Worm (Caenorhabditis elegans): ENCODE data around the gene sdha-1.

The sdha-1 gene

ce11 chrX:8527950-8528349, 17.9 kb downstream of the sdha-1 start, which contains the start of gene flp-5:
flp-5 (plus strand) TSS chrX:8528250.
- TF ChIP-seq elt-3 (tag; optimal IDR thresholded peaks at IDR 0.05) (no peak), lsy-2 (tag; optimal IDR thresholded peaks at IDR 0.05) (no peak), gmeb-1 (tag; optimal IDR thresholded peaks at IDR 0.05) (no peak)

ce11 chrX:8523000-8523399, 22.8 kb downstream of the sdha-1 start:
- TF ChIP-seq peb-1 (tag; optimal IDR thresholded peaks at IDR 0.05) (no peak), ceh-16 (tag; optimal IDR thresholded peaks at IDR 0.05) (no peak), ztf-11 (tag; optimal IDR thresholded peaks at IDR 0.05) (no peak), lin-39 (tag; optimal IDR thresholded peaks at IDR 0.05) (no peak), mbf-1 (tag; optimal IDR thresholded peaks at IDR 0.05) (no peak)

ce11 chrX:8521614-8522013, 24.2 kb downstream of the sdha-1 start, which contains the start of gene C03G5.14:
C03G5.14 (plus strand) TSS chrX:8521914.
- TF ChIP-seq unc-39 (tag; optimal IDR thresholded peaks at IDR 0.05), result no peak
- TF ChIP-seq lin-13 (GFP tag; optimal IDR thresholded peaks at IDR 0.05), result no peak
- no peak for TF ChIP-seq fos-1 (tag; optimal IDR thresholded peaks at IDR 0.05)
- TF ChIP-seq ceh-82 (tag; optimal IDR thresholded peaks at IDR 0.05), result no peak
- no peak for TF ChIP-seq skn-1 (tag; optimal IDR thresholded peaks at IDR 0.05)
- no peak for TF ChIP-seq nhr-21 (tag; optimal IDR thresholded peaks at IDR 0.05)

ce11 chrX:8520402-8520801, 25.4 kb downstream of the sdha-1 start, which contains the start of gene H03E18.2:
H03E18.2 (minus strand) TSS chrX:8520502.
- TF ChIP-seq nhr-11 (tag; optimal IDR thresholded peaks at IDR 0.05) (no peak), ceh-82 (tag; optimal IDR thresholded peaks at IDR 0.05) (no peak), mdl-1 (tag; optimal IDR thresholded peaks at IDR 0.05) (no peak), unc-39 (tag; optimal IDR thresholded peaks at IDR 0.05) (no peak), nhr-10 (tag; optimal IDR thresholded peaks at IDR 0.05) (no peak), fos-1 (tag; optimal IDR thresholded peaks at IDR 0.05) (no peak), ZK546.5 (tag; optimal IDR thresholded peaks at IDR 0.05) (no peak), ztf-4 (tag; optimal IDR thresholded peaks at IDR 0.05) (no peak)

- TF ChIP-seq nhr-21 (tag; optimal IDR thresholded peaks at IDR 0.05) (peak; percentile 9), ztf-4 (tag; optimal IDR thresholded peaks at IDR 0.05) (no peak)
These were observed 36.7 kb downstream of the sdha-1 start for ce11 chrX:8509088-8509487.

- TF ChIP-seq unc-55 (GFP tag; optimal IDR thresholded peaks at IDR 0.05), result no peak
- TF ChIP-seq ztf-11 (tag; optimal IDR thresholded peaks at IDR 0.05), result no peak
- TF ChIP-seq dmd-4 (tag; optimal IDR thresholded peaks at IDR 0.05), result no peak
- TF ChIP-seq peb-1 (tag; optimal IDR thresholded peaks at IDR 0.05), result no peak
- no peak for TF ChIP-seq nhr-21 (tag; optimal IDR thresholded peaks at IDR 0.05)
- TF ChIP-seq elt-1 (tag; optimal IDR thresholded peaks at IDR 0.05), result no peak
- TF ChIP-seq sma-3 (GFP tag; optimal IDR thresholded peaks at IDR 0.05), result no peak
- TF ChIP-seq egl-27 (tag; optimal IDR thresholded peaks at IDR 0.05), result no peak
- no peak for TF ChIP-seq blmp-1 (tag; optimal IDR thresholded peaks at IDR 0.05; ENCODE audit: insufficient read depth)
- TF ChIP-seq lin-39 (tag; optimal IDR thresholded peaks at IDR 0.05), result no peak
- no peak for TF ChIP-seq alr-1 (tag; optimal IDR thresholded peaks at IDR 0.05)
- TF ChIP-seq lin-13 (GFP tag; optimal IDR thresholded peaks at IDR 0.05), result no peak
- no peak for TF ChIP-seq unc-39 (tag; optimal IDR thresholded peaks at IDR 0.05)
- no peak for TF ChIP-seq Y55F3AM.14 (GFP tag; optimal IDR thresholded peaks at IDR 0.05)
- no peak for TF ChIP-seq nhr-12 (tag; optimal IDR thresholded peaks at IDR 0.05)
- TF ChIP-seq nhr-6 (tag; optimal IDR thresholded peaks at IDR 0.05), result no peak
- no peak for TF ChIP-seq nhr-129 (tag; optimal IDR thresholded peaks at IDR 0.05)
- no peak for TF ChIP-seq mbf-1 (tag; optimal IDR thresholded peaks at IDR 0.05)
- TF ChIP-seq snpc-4 (tag; optimal IDR thresholded peaks at IDR 0.05), result no peak
These were observed 38.2 kb downstream of the sdha-1 start, which contains the start of gene H03E18.1 for ce11 chrX:8507576-8507975. H03E18.1 (plus strand) TSS chrX:8507876.

- TF ChIP-seq sma-3 (GFP tag; optimal IDR thresholded peaks at IDR 0.05), result no peak
- TF ChIP-seq Y55F3AM.14 (GFP tag; optimal IDR thresholded peaks at IDR 0.05), result no peak
- TF ChIP-seq mab-5 (tag; optimal IDR thresholded peaks at IDR 0.05), result no peak
- no peak for TF ChIP-seq ztf-11 (tag; optimal IDR thresholded peaks at IDR 0.05)
- TF ChIP-seq ama-1 (optimal IDR thresholded peaks at IDR 0.05), result no peak
- TF ChIP-seq unc-39 (tag; optimal IDR thresholded peaks at IDR 0.05), result no peak
- no peak for TF ChIP-seq gmeb-1 (tag; optimal IDR thresholded peaks at IDR 0.05)
- no peak for TF ChIP-seq elt-1 (tag; optimal IDR thresholded peaks at IDR 0.05)
- TF ChIP-seq unc-62 (GFP tag; optimal IDR thresholded peaks at IDR 0.05), result no peak
- no peak for TF ChIP-seq skn-1 (tag; optimal IDR thresholded peaks at IDR 0.05)
- TF ChIP-seq fos-1 (tag; optimal IDR thresholded peaks at IDR 0.05), result no peak
- no peak for TF ChIP-seq lsy-2 (tag; optimal IDR thresholded peaks at IDR 0.05)
These were observed 38.8 kb downstream of the sdha-1 start for ce11 chrX:8507053-8507452.

All from whole organism, L2 larva.